Fruit fly (Drosophila melanogaster) whole organism, wandering third instar larva: ENCODE data around the gene CG7519.

Experiments
- Abd-B ChIP-seq: fragments of >200 bp; optimal IDR thresholded peaks from 2 replicates; lab custom pipeline; 2017; ENCODE audit warnings: missing biosample characterization, missing genetic modification characterization
- CG32264 ChIP-seq: fragments of 200-800 bp; sonication (Bioruptor generic); optimal IDR thresholded peaks from 2 replicates; lab custom pipeline; 2016; ENCODE audit warnings: missing biosample characterization, missing genetic modification characterization
- CG9705 ChIP-seq: fragments of 200-800 bp; sonication (Bioruptor generic); optimal IDR thresholded peaks from 2 replicates; lab custom pipeline; 2018; ENCODE audit warnings: missing biosample characterization, mild to moderate bottlenecking, missing genetic modification characterization
- CrebA ChIP-seq: fragments of 200-800 bp; sonication (Bioruptor generic); optimal IDR thresholded peaks from 2 replicates; lab custom pipeline; 2016; ENCODE audit warnings: missing biosample characterization, mild to moderate bottlenecking, missing genetic modification characterization, borderline replicate concordance
- Dfd ChIP-seq: fragments of >200 bp; optimal IDR thresholded peaks from 2 replicates; lab custom pipeline; 2017; ENCODE audit warnings: missing biosample characterization, missing genetic modification characterization
- Dif ChIP-seq: fragments of 200-275, 200-300 bp; sonication (Bioruptor generic); optimal IDR thresholded peaks from 2 replicates; lab custom pipeline; 2018; ENCODE audit warnings: missing biosample characterization, missing genetic modification characterization; ENCODE audit not compliant: partially characterized antibody
- GATAd ChIP-seq: sonication (Bioruptor generic); optimal IDR thresholded peaks from 2 replicates; lab custom pipeline; 2016; ENCODE audit warnings: missing biosample characterization, missing genetic modification characterization
- HLH106 ChIP-seq: fragments of 200-800 bp; optimal IDR thresholded peaks from 3 replicates; lab custom pipeline; 2019; ENCODE audit warnings: missing biosample characterization, mild to moderate bottlenecking, missing genetic modification characterization, moderate library complexity
- Hnf4 ChIP-seq: fragments of 200-800 bp; sonication (Bioruptor generic); optimal IDR thresholded peaks from 2 replicates; lab custom pipeline; 2016; ENCODE audit warnings: missing biosample characterization, mild to moderate bottlenecking, missing genetic modification characterization
- Hr78 ChIP-seq: fragments of >200 bp; optimal IDR thresholded peaks from 2 replicates; lab custom pipeline; 2017; ENCODE audit warnings: missing biosample characterization, missing genetic modification characterization
- Hr83 ChIP-seq: fragments of 200-300 bp; sonication (Bioruptor generic); optimal IDR thresholded peaks from 2 replicates; lab custom pipeline; 2016; ENCODE audit warnings: missing biosample characterization, mild to moderate bottlenecking, missing genetic modification characterization, moderate library complexity; ENCODE audit not compliant: poor library complexity, severe bottlenecking
- Jra ChIP-seq: sonication (Bioruptor generic); optimal IDR thresholded peaks from 2 replicates; lab custom pipeline; 2016; ENCODE audit warnings: missing biosample characterization, missing genetic modification characterization
- Mio ChIP-seq: sonication (Bioruptor generic); optimal IDR thresholded peaks from 2 replicates; lab custom pipeline; 2016; ENCODE audit warnings: missing biosample characterization, missing genetic modification characterization
- Myc ChIP-seq: fragments of >200 bp; optimal IDR thresholded peaks from 2 replicates; lab custom pipeline; 2017
- N ChIP-seq: fragments of >200 bp; optimal IDR thresholded peaks from 2 replicates; lab custom pipeline; 2018; ENCODE audit warnings: missing biosample characterization, missing external identifiers, missing genetic modification characterization
- OdsH ChIP-seq: fragments of 200-800 bp; sonication (Bioruptor generic); optimal IDR thresholded peaks from 2 replicates; lab custom pipeline; 2016; ENCODE audit warnings: missing biosample characterization, mild to moderate bottlenecking, missing genetic modification characterization
- Rel ChIP-seq, 2 experiments: fragments of 200-800 bp; sonication (Bioruptor generic) in 1 of 2; optimal IDR thresholded peaks; 2 replicates in 1 of 2; 3 replicates in 1 of 2; lab custom pipeline; 2016 to 2019; ENCODE audit warnings: mild to moderate bottlenecking in 2 of 2, missing biosample characterization in 2 of 2, missing genetic modification characterization in 2 of 2, moderate library complexity in 1 of 2
- Sp1 ChIP-seq: fragments of 200-800 bp; sonication (Bioruptor generic); optimal IDR thresholded peaks from 3 replicates; lab custom pipeline; 2019; ENCODE audit warnings: missing biosample characterization, mild to moderate bottlenecking, missing genetic modification characterization, moderate library complexity
- Vsx2 ChIP-seq: fragments of 200-300, 225-300 bp; sonication (Bioruptor generic); optimal IDR thresholded peaks from 2 replicates; lab custom pipeline; 2018; ENCODE audit warnings: missing biosample characterization, missing genetic modification characterization; ENCODE audit not compliant: partially characterized antibody
- br ChIP-seq: fragments of 200-800 bp; sonication (Bioruptor generic); optimal IDR thresholded peaks from 2 replicates; lab custom pipeline; 2016; ENCODE audit warnings: missing biosample characterization, missing genetic modification characterization
- brk ChIP-seq: fragments of 200-800 bp; sonication (Bioruptor generic); optimal IDR thresholded peaks from 2 replicates; lab custom pipeline; 2016; ENCODE audit warnings: missing biosample characterization, mild to moderate bottlenecking, missing genetic modification characterization
- dl ChIP-seq, 2 experiments: fragments of 175-275, 200-275 bp in 1 of 2; fragments of 200-275 bp in 1 of 2; sonication (Bioruptor generic); optimal IDR thresholded peaks; lab custom pipeline; 2018; ENCODE audit warnings: mild to moderate bottlenecking in 2 of 2, missing biosample characterization in 2 of 2, missing genetic modification characterization in 2 of 2, moderate library complexity in 2 of 2; ENCODE audit not compliant: partially characterized antibody in 2 of 2, insufficient read depth in 1 of 2
- dmrt93B ChIP-seq: fragments of 200-800 bp; sonication (Bioruptor generic); optimal IDR thresholded peaks from 2 replicates; lab custom pipeline; 2018; ENCODE audit warnings: missing biosample characterization, mild to moderate bottlenecking, missing genetic modification characterization
- dsf ChIP-seq: sonication (Bioruptor generic); optimal IDR thresholded peaks from 2 replicates; lab custom pipeline; 2016; ENCODE audit warnings: missing biosample characterization, missing genetic modification characterization, borderline replicate concordance
- ey ChIP-seq: fragments of 200-800 bp; sonication (Bioruptor generic); optimal IDR thresholded peaks from 2 replicates; lab custom pipeline; 2016; ENCODE audit warnings: missing biosample characterization, missing genetic modification characterization
- foxo ChIP-seq, 2 experiments: fragments of 200-800 bp; sonication (Bioruptor generic); optimal IDR thresholded peaks; 2 replicates in 1 of 2; 3 replicates in 1 of 2; lab custom pipeline; 2016 to 2017; ENCODE audit warnings: missing biosample characterization in 2 of 2, missing genetic modification characterization in 2 of 2
- fru ChIP-seq: fragments of 200-800 bp; sonication (Bioruptor generic); optimal IDR thresholded peaks from 3 replicates; lab custom pipeline; 2016; ENCODE audit warnings: missing biosample characterization, mild to moderate bottlenecking, missing genetic modification characterization
- h ChIP-seq: fragments of 200-800 bp; sonication (Bioruptor generic); optimal IDR thresholded peaks from 3 replicates; lab custom pipeline; 2016; ENCODE audit warnings: missing biosample characterization, mild to moderate bottlenecking, missing genetic modification characterization
- jim ChIP-seq: fragments of 175-275, 200-325 bp; sonication (Bioruptor generic); optimal IDR thresholded peaks from 2 replicates; lab custom pipeline; 2016; ENCODE audit warnings: missing biosample characterization, mild to moderate bottlenecking, missing genetic modification characterization
- lola ChIP-seq: fragments of >200 bp; optimal IDR thresholded peaks from 2 replicates; lab custom pipeline; 2017; ENCODE audit warnings: missing biosample characterization, missing genetic modification characterization
- pan ChIP-seq: fragments of >200 bp; optimal IDR thresholded peaks from 2 replicates; lab custom pipeline; 2017
- psq ChIP-seq: fragments of 200-800 bp; sonication (Bioruptor generic); optimal IDR thresholded peaks from 3 replicates; lab custom pipeline; 2017; ENCODE audit warnings: missing biosample characterization, mild to moderate bottlenecking, missing genetic modification characterization, moderate library complexity
- rgr ChIP-seq: fragments of 200-800 bp; sonication (Bioruptor generic); optimal IDR thresholded peaks from 3 replicates; lab custom pipeline; 2016; ENCODE audit warnings: missing biosample characterization, mild to moderate bottlenecking, missing genetic modification characterization
- sage ChIP-seq: fragments of 200-800 bp; sonication (Bioruptor generic); optimal IDR thresholded peaks from 2 replicates; lab custom pipeline; 2016; ENCODE audit warnings: missing biosample characterization, mild to moderate bottlenecking, missing genetic modification characterization
- sv ChIP-seq: fragments of 200-800 bp; sonication (Bioruptor generic); optimal IDR thresholded peaks from 3 replicates; lab custom pipeline; 2016; ENCODE audit warnings: missing biosample characterization, missing genetic modification characterization
- tai ChIP-seq: sonication (Bioruptor generic); optimal IDR thresholded peaks from 2 replicates; lab custom pipeline; 2016; ENCODE audit warnings: missing biosample characterization, missing genetic modification characterization
- usp ChIP-seq: fragments of >200 bp; optimal IDR thresholded peaks from 2 replicates; lab custom pipeline; 2017; ENCODE audit warnings: missing biosample characterization, missing genetic modification characterization
- woc ChIP-seq: sonication (Bioruptor generic); optimal IDR thresholded peaks from 2 replicates; lab custom pipeline; 2016; ENCODE audit warnings: missing biosample characterization, mild to moderate bottlenecking, missing genetic modification characterization

Gene CG7519

dm6 chr3L:21479636-21480035, 13.2 kb upstream of the CG7519 start:
- TF ChIP-seq N (peak; percentile 73), lola (no peak), Dfd (GFP tag; lab: Kevin White, UChicago) (no peak), OdsH (GFP tag; lab: Kevin White, UChicago) (peak; percentile 48), h (peak; percentile 44), Hr83 (GFP tag; lab: Kevin White, UChicago) (peak; percentile 54), dl (GFP tag; optimal IDR thresholded peaks at IDR 0.05; lab: Kevin White, UChicago; ENCODE audit: insufficient read depth in 1 of 2, partially characterized antibody in 2 of 2) (peak in 1 of 2 experiments; percentile 72), Myc (no peak), Dif (GFP tag; lab: Kevin White, UChicago) (peak; percentile 52), sv (no peak), brk (GFP tag; lab: Kevin White, UChicago) (no peak), pan (lab: Kevin White, UChicago) (no peak), Rel (GFP tag; optimal IDR thresholded peaks at IDR 0.05; lab: Kevin White, UChicago) (no peak), Rel (tag; optimal IDR thresholded peaks at IDR 0.05; lab: Kevin White, UChicago) (no peak), HLH106 (tag; lab: Kevin White, UChicago) (peak; percentile 51), Sp1 (GFP tag; lab: Kevin White, UChicago) (no peak), foxo (GFP tag; optimal IDR thresholded peaks at IDR 0.05; lab: Kevin White, UChicago) (peak in 1 of 2 experiments; percentile 31), tai (GFP tag; lab: Kevin White, UChicago) (no peak), Abd-B (no peak), Hnf4 (GFP tag; lab: Kevin White, UChicago) (no peak), Vsx2 (GFP tag; lab: Kevin White, UChicago) (peak; percentile 22), Hr78 (peak; percentile 15), fru (GFP tag; lab: Kevin White, UChicago) (peak; percentile 48), GATAd (no peak), ey (GFP tag; lab: Kevin White, UChicago) (no peak), dmrt93B (GFP tag; lab: Kevin White, UChicago) (peak; percentile 69), Mio (GFP tag; lab: Kevin White, UChicago) (no peak), CG32264 (GFP tag; lab: Kevin White, UChicago) (no peak), Jra (peak; percentile 18), CrebA (no peak), sage (GFP tag; lab: Kevin White, UChicago) (no peak), dsf (GFP tag; lab: Kevin White, UChicago) (no peak), rgr (GFP tag; lab: Kevin White, UChicago) (peak; percentile 71), usp (no peak), CG9705 (GFP tag; lab: Kevin White, UChicago) (peak; percentile 70), br (peak; percentile 38), jim (GFP tag; lab: Kevin White, UChicago) (no peak), psq (peak; percentile 14), woc (GFP tag; lab: Kevin White, UChicago) (no peak)
- TF ChIP-seq, all 38 proteins: peak for 17

dm6 chr3L:21482100-21482499, 10.8 kb upstream of the CG7519 start:
- TF ChIP-seq sage (GFP tag; lab: Kevin White, UChicago) (no peak), CG32264 (GFP tag; lab: Kevin White, UChicago) (no peak), woc (GFP tag; lab: Kevin White, UChicago) (no peak), Hr78 (no peak), lola (no peak), GATAd (no peak), Sp1 (GFP tag; lab: Kevin White, UChicago) (no peak), CrebA (no peak), brk (GFP tag; lab: Kevin White, UChicago) (no peak), br (no peak), Abd-B (no peak), foxo (GFP tag; optimal IDR thresholded peaks at IDR 0.05; lab: Kevin White, UChicago) (no peak), Hnf4 (GFP tag; lab: Kevin White, UChicago) (no peak), ey (GFP tag; lab: Kevin White, UChicago) (no peak)

- TF ChIP-seq N = no peak
- TF ChIP-seq Myc = peak; percentile 98
- peak; percentile 2 for TF ChIP-seq psq
Observed at dm6 chr3L:21483837-21484236, 9.0 kb upstream of the CG7519 start.
